Fruit fly (Drosophila melanogaster) whole organism, embryonic: ENCODE results near the gene CG46311.

Experiments used
- Aef1 ChIP-seq: fragments of 200-800 bp; sonication (Bioruptor generic); IDR thresholded peaks from 3 replicates; pipeline ENCODE4 v1.3.6; 2022; ENCODE audit warnings: missing biosample characterization, missing genetic modification characterization
- Asciz ChIP-seq: fragments of 200-800 bp; sonication (Bioruptor generic); optimal IDR thresholded peaks from 2 replicates; lab custom pipeline; 2017; ENCODE audit warnings: missing biosample characterization, mild to moderate bottlenecking, missing genetic modification characterization, missing genetic modification reagents
- Bdp1 ChIP-seq: fragments of 200-800 bp; sonication (Bioruptor generic); optimal IDR thresholded peaks from 3 replicates; lab custom pipeline; 2016; ENCODE audit warnings: missing biosample characterization, missing genetic modification characterization
- Bgb ChIP-seq: fragments of 200-800 bp; sonication (Bioruptor generic); IDR thresholded peaks from 2 replicates; pipeline ENCODE4 v1.3.6; 2022; ENCODE audit warnings: missing biosample characterization, missing genetic modification characterization; ENCODE audit not compliant: partially characterized antibody
- CG10462 ChIP-seq: fragments of 200-800 bp; sonication (Bioruptor generic); optimal IDR thresholded peaks from 2 replicates; lab custom pipeline; 2016; ENCODE audit warnings: missing biosample characterization, missing genetic modification characterization
- CG10654 ChIP-seq: fragments of 200-800 bp; sonication (Bioruptor generic); optimal IDR thresholded peaks from 2 replicates; lab custom pipeline; 2016; ENCODE audit warnings: missing biosample characterization, missing genetic modification characterization
- CG10959 ChIP-seq: fragments of 200-800 bp; sonication (Bioruptor generic); IDR thresholded peaks from 2 replicates; pipeline ENCODE4 v1.3.6; 2022; ENCODE audit warnings: missing biosample characterization, missing genetic modification characterization
- CG11504 ChIP-seq: fragments of 200-800 bp; sonication (Bioruptor generic); optimal IDR thresholded peaks from 3 replicates; lab custom pipeline; 2019; ENCODE audit warnings: missing biosample characterization, mild to moderate bottlenecking, missing genetic modification characterization, moderate library complexity
- CG12219 ChIP-seq: fragments of 200-800 bp; sonication (Bioruptor generic); optimal IDR thresholded peaks from 3 replicates; lab custom pipeline; 2018; ENCODE audit warnings: missing biosample characterization, mild to moderate bottlenecking, missing genetic modification characterization
- CG13424 ChIP-seq: fragments of 200-800 bp; sonication (Bioruptor generic); optimal IDR thresholded peaks from 2 replicates; lab custom pipeline; 2019; ENCODE audit warnings: missing biosample characterization, mild to moderate bottlenecking, missing genetic modification characterization, moderate library complexity
- CG13894 ChIP-seq: fragments of 200-800 bp; sonication (Bioruptor generic); optimal IDR thresholded peaks from 3 replicates; lab custom pipeline; 2018; ENCODE audit warnings: missing biosample characterization, mild to moderate bottlenecking, missing genetic modification characterization, moderate library complexity
- CG14050 ChIP-seq: fragments of 200-800 bp; sonication (Bioruptor generic); IDR thresholded peaks from 3 replicates; pipeline ENCODE4 v1.3.6; 2022; ENCODE audit warnings: missing biosample characterization, missing genetic modification characterization
- CG1603 ChIP-seq: fragments of 200-800 bp; sonication (Bioruptor generic); optimal IDR thresholded peaks from 2 replicates; lab custom pipeline; 2019; ENCODE audit warnings: missing biosample characterization, mild to moderate bottlenecking, missing genetic modification characterization, moderate library complexity
- CG1647 ChIP-seq: fragments of 200-800 bp; sonication (Bioruptor generic); optimal IDR thresholded peaks from 3 replicates; lab custom pipeline; 2016; ENCODE audit warnings: missing biosample characterization, missing genetic modification characterization
- CG18011 ChIP-seq: fragments of 200-800 bp; sonication (Bioruptor generic); optimal IDR thresholded peaks from 2 replicates; lab custom pipeline; 2017; ENCODE audit warnings: missing biosample characterization, missing genetic modification characterization, mild to moderate bottlenecking, moderate library complexity, missing genotype
- CG2875 ChIP-seq: fragments of 200-800 bp; sonication (Bioruptor generic); optimal IDR thresholded peaks from 2 replicates; lab custom pipeline; 2017; ENCODE audit warnings: missing biosample characterization, mild to moderate bottlenecking, missing genetic modification characterization, missing genetic modification reagents
- CG31441 ChIP-seq: fragments of 200-800 bp; sonication (Bioruptor generic); IDR thresholded peaks from 2 replicates; pipeline ENCODE4 v1.3.6; 2022; ENCODE audit warnings: missing biosample characterization, missing genetic modification characterization
- CG33213 ChIP-seq: fragments of 200-800 bp; sonication (Bioruptor generic); optimal IDR thresholded peaks from 3 replicates; lab custom pipeline; 2016; ENCODE audit warnings: missing biosample characterization, missing genetic modification characterization
- CG34376 ChIP-seq: fragments of 200-800 bp; sonication (Bioruptor generic); optimal IDR thresholded peaks from 2 replicates; lab custom pipeline; 2018; ENCODE audit warnings: missing biosample characterization, mild to moderate bottlenecking, missing genetic modification characterization
- CG34422 ChIP-seq: fragments of 200-800 bp; sonication (Bioruptor generic); IDR thresholded peaks from 3 replicates; pipeline ENCODE4 v1.3.6; 2022; ENCODE audit warnings: missing biosample characterization, missing genetic modification characterization
- CG4282 ChIP-seq: fragments of 200-800 bp; sonication (Bioruptor generic); optimal IDR thresholded peaks from 2 replicates; lab custom pipeline; 2016; ENCODE audit warnings: missing biosample characterization, missing genetic modification characterization
- CG4360 ChIP-seq: fragments of 200-800 bp; sonication (Bioruptor generic); IDR thresholded peaks from 2 replicates; pipeline ENCODE4 v1.3.6; 2022; ENCODE audit warnings: missing biosample characterization, missing genetic modification characterization
- CG4730 ChIP-seq: fragments of 200-800 bp; sonication (Bioruptor generic); IDR thresholded peaks from 2 replicates; pipeline ENCODE4 v1.3.6; 2022; ENCODE audit warnings: missing biosample characterization, missing genetic modification characterization
- CG5180 ChIP-seq: fragments of 200-800 bp; sonication (Bioruptor generic); optimal IDR thresholded peaks from 3 replicates; lab custom pipeline; 2017; ENCODE audit warnings: missing biosample characterization, missing genetic modification characterization, mild to moderate bottlenecking, moderate library complexity, missing genetic modification reagents
- CG7372 ChIP-seq: fragments of 200-800 bp; sonication (Bioruptor generic); IDR thresholded peaks from 2 replicates; pipeline ENCODE4 v1.3.6; 2022; ENCODE audit warnings: missing biosample characterization, missing genetic modification characterization
- CTCF ChIP-seq: fragments of 200-800 bp; sonication (Bioruptor generic); optimal IDR thresholded peaks from 2 replicates; lab custom pipeline; 2017; ENCODE audit warnings: missing biosample characterization, mild to moderate bottlenecking, missing genetic modification characterization, moderate library complexity
- CkIIα-i1 ChIP-seq: fragments of 200-800 bp; sonication (Bioruptor generic); IDR thresholded peaks from 2 replicates; pipeline ENCODE4 v1.3.6; 2022; ENCODE audit warnings: missing biosample characterization, missing genetic modification characterization
- Dref ChIP-seq: fragments of 200-800 bp; sonication (Bioruptor generic); IDR thresholded peaks from 2 replicates; pipeline ENCODE4 v1.3.6; 2022; ENCODE audit warnings: missing biosample characterization, missing genetic modification characterization
- E2f2 ChIP-seq: fragments of 200-800 bp; sonication (Bioruptor generic); IDR thresholded peaks from 2 replicates; pipeline ENCODE4 v1.3.6; 2022; ENCODE audit warnings: missing biosample characterization, missing genetic modification characterization
- Gsc ChIP-seq: fragments of 200-800 bp; sonication (Bioruptor generic); IDR thresholded peaks from 2 replicates; pipeline ENCODE4 v1.3.6; 2022; ENCODE audit warnings: missing biosample characterization, missing genetic modification characterization
- MBD-R2 ChIP-seq: fragments of 200-800 bp; sonication (Bioruptor generic); IDR thresholded peaks from 2 replicates; pipeline ENCODE4 v1.3.6; 2022; ENCODE audit warnings: missing biosample characterization, missing genetic modification characterization
- Mrtf ChIP-seq: fragments of 200-800 bp; sonication (Bioruptor generic); IDR thresholded peaks from 3 replicates; pipeline ENCODE4 v1.3.6; 2022; ENCODE audit warnings: missing biosample characterization, missing genetic modification characterization
- Opbp ChIP-seq: fragments of 200-800 bp; sonication (Bioruptor generic); IDR thresholded peaks from 3 replicates; pipeline ENCODE4 v1.3.6; 2022; ENCODE audit warnings: missing biosample characterization, missing genetic modification characterization; ENCODE audit not compliant: partially characterized antibody
- Scr ChIP-seq: fragments of 200-800 bp; sonication (Bioruptor generic); IDR thresholded peaks from 2 replicates; pipeline ENCODE4 v1.3.6; 2022; ENCODE audit warnings: missing biosample characterization, missing genetic modification characterization; ENCODE audit not compliant: partially characterized antibody
- Side ChIP-seq: fragments of 200-800 bp; sonication (Bioruptor generic); optimal IDR thresholded peaks from 2 replicates; lab custom pipeline; 2016; ENCODE audit warnings: missing biosample characterization, missing genetic modification characterization
- Sry-δ ChIP-seq: fragments of 200-800 bp; sonication (Bioruptor generic); optimal IDR thresholded peaks from 2 replicates; lab custom pipeline; 2016; ENCODE audit warnings: missing biosample characterization, missing genetic modification characterization
- ac ChIP-seq: fragments of 200-800 bp; sonication (Bioruptor generic); optimal IDR thresholded peaks from 3 replicates; lab custom pipeline; 2017; ENCODE audit warnings: missing biosample characterization, mild to moderate bottlenecking, missing genetic modification characterization
- cad ChIP-seq: fragments of >200 bp; optimal IDR thresholded peaks from 2 replicates; lab custom pipeline; 2017; ENCODE audit warnings: missing biosample characterization, missing genetic modification characterization
- crc ChIP-seq: fragments of 200-800 bp; sonication (Bioruptor generic); optimal IDR thresholded peaks from 2 replicates; lab custom pipeline; 2016; ENCODE audit warnings: missing biosample characterization, missing genetic modification characterization
- cwo ChIP-seq: fragments of 200-800 bp; sonication (Bioruptor generic); optimal IDR thresholded peaks from 3 replicates; lab custom pipeline; 2017; ENCODE audit warnings: missing biosample characterization, missing genetic modification characterization, mild to moderate bottlenecking, moderate library complexity, missing genetic modification reagents
- disco-r ChIP-seq: fragments of 200-800 bp; sonication (Bioruptor generic); optimal IDR thresholded peaks from 2 replicates; lab custom pipeline; 2016; ENCODE audit warnings: missing biosample characterization, missing genetic modification characterization
- dysf ChIP-seq: fragments of 200-800 bp; sonication (Bioruptor generic); IDR thresholded peaks from 3 replicates; pipeline ENCODE4 v1.3.6; 2022; ENCODE audit warnings: missing biosample characterization, missing genetic modification characterization
- gsb ChIP-seq: fragments of 200-800 bp; sonication (Bioruptor generic); IDR thresholded peaks from 2 replicates; pipeline ENCODE4 v1.3.6; 2022; ENCODE audit warnings: missing biosample characterization, missing genetic modification characterization
- inv ChIP-seq: fragments of 200-800 bp; sonication (Bioruptor generic); IDR thresholded peaks from 2 replicates; pipeline ENCODE4 v1.3.6; 2022; ENCODE audit warnings: missing biosample characterization, missing genetic modification characterization; ENCODE audit not compliant: partially characterized antibody
- ranshi ChIP-seq: fragments of 200-800 bp; sonication (Bioruptor generic); IDR thresholded peaks from 2 replicates; pipeline ENCODE4 v1.3.6; 2022; ENCODE audit warnings: missing biosample characterization, missing genetic modification characterization
- salm ChIP-seq: fragments of 200-800 bp; sonication (Bioruptor generic); optimal IDR thresholded peaks from 2 replicates; lab custom pipeline; 2018; ENCODE audit warnings: missing biosample characterization, mild to moderate bottlenecking, missing genetic modification characterization
- seq ChIP-seq: fragments of 200-800 bp; sonication (Bioruptor generic); IDR thresholded peaks from 2 replicates; pipeline ENCODE4 v1.3.6; 2022; ENCODE audit warnings: missing biosample characterization, missing genetic modification characterization
- shn ChIP-seq: fragments of 200-800 bp; sonication (Bioruptor generic); optimal IDR thresholded peaks from 3 replicates; lab custom pipeline; 2016; ENCODE audit warnings: missing biosample characterization, missing genetic modification characterization
- stwl ChIP-seq: fragments of 200-800 bp; sonication (Bioruptor generic); optimal IDR thresholded peaks from 3 replicates; lab custom pipeline; 2018; ENCODE audit warnings: missing biosample characterization, mild to moderate bottlenecking, missing genetic modification characterization, moderate library complexity
- vnd ChIP-seq: fragments of 200-800 bp; sonication (Bioruptor generic); IDR thresholded peaks from 3 replicates; pipeline ENCODE4 v1.3.6; 2022; ENCODE audit warnings: missing biosample characterization, missing genetic modification characterization; ENCODE audit not compliant: partially characterized antibody
- wor ChIP-seq: fragments of 200-800 bp; sonication (Bioruptor generic); IDR thresholded peaks from 2 replicates; pipeline ENCODE4 v1.3.6; 2022; ENCODE audit warnings: missing biosample characterization, missing genetic modification characterization
- zf30C ChIP-seq: fragments of 200-800 bp; sonication (Bioruptor generic); optimal IDR thresholded peaks from 3 replicates; lab custom pipeline; 2018; ENCODE audit warnings: missing biosample characterization, mild to moderate bottlenecking, missing genetic modification characterization

Gene CG46311

dm6 chrX:13572382-13572781, 8.8 kb downstream of the CG46311 start (continued):
- TF ChIP-seq cwo (GFP tag; lab: Kevin White, UChicago) (peak; percentile 24), Dref (no peak), CG34422 (GFP tag; lab: Robert Waterston, UW) (no peak), vnd (no peak), CTCF (GFP tag; lab: Kevin White, UChicago) (no peak), Gsc (GFP tag; lab: Robert Waterston, UW) (no peak), Mrtf (GFP tag; lab: Robert Waterston, UW) (no peak), Scr (GFP tag; lab: Robert Waterston, UW) (no peak), CG31441 (peak; percentile 72), CG1603 (no peak), CG4282 (GFP tag; lab: Kevin White, UChicago) (no peak), CG7372 (GFP tag; lab: Robert Waterston, UW) (no peak), Opbp (GFP tag; lab: Robert Waterston, UW) (no peak), E2f2 (GFP tag; lab: Robert Waterston, UW) (no peak), gsb (no peak), CG10654 (GFP tag; lab: Kevin White, UChicago) (peak; percentile 27), MBD-R2 (GFP tag; lab: Robert Waterston, UW) (no peak), stwl (tag; lab: Kevin White, UChicago) (no peak), Aef1 (GFP tag; lab: Robert Waterston, UW) (peak; percentile 20; the same call in 1 of the 3 replicates), Bdp1 (peak; percentile 26), crc (GFP tag; lab: Kevin White, UChicago) (no peak), CG13424 (peak; percentile 55), disco-r (no peak), wor (peak; percentile 35), CG34376 (GFP tag; lab: Kevin White, UChicago) (no peak), CG4730 (GFP tag; lab: Robert Waterston, UW) (peak; percentile 35; the same call in 1 of the 2 replicates), CG33213 (GFP tag; lab: Kevin White, UChicago) (no peak), inv (no peak), CG10959 (GFP tag; lab: Robert Waterston, UW) (no peak), CkIIα-i1 (no peak), salm (tag; lab: Kevin White, UChicago) (peak; percentile 20), CG5180 (GFP tag; lab: Kevin White, UChicago) (no peak), seq (GFP tag; lab: Robert Waterston, UW) (peak; percentile 57), dysf (GFP tag; lab: Robert Waterston, UW) (peak; percentile 59), CG4360 (GFP tag; lab: Robert Waterston, UW) (no peak), shn (GFP tag; lab: Kevin White, UChicago) (peak; percentile 6), CG10462 (no peak), ac (GFP tag; lab: Kevin White, UChicago) (no peak), CG2875 (GFP tag; lab: Kevin White, UChicago) (peak; percentile 54), Sry-δ (GFP tag; lab: Kevin White, UChicago) (peak; percentile 6), CG18011 (GFP tag; lab: Kevin White, UChicago) (no peak), CG1647 (GFP tag; lab: Kevin White, UChicago) (no peak), CG11504 (peak; percentile 80), CG12219 (GFP tag; lab: Kevin White, UChicago) (peak; percentile 24), zf30C (GFP tag; lab: Kevin White, UChicago) (no peak), cad (GFP tag; lab: Kevin White, UChicago) (no peak), Asciz (GFP tag; lab: Kevin White, UChicago) (peak; percentile 38), CG14050 (no peak), Bgb (GFP tag; lab: Robert Waterston, UW) (no peak), Side (GFP tag; lab: Kevin White, UChicago) (peak; percentile 17), ranshi (peak; percentile 44; the same call in 1 of the 2 replicates), CG13894 (tag; lab: Kevin White, UChicago) (peak; percentile 1)
